Fruit fly (Drosophila melanogaster): ENCODE results near the gene Ho.

Ho gene

DNA sequence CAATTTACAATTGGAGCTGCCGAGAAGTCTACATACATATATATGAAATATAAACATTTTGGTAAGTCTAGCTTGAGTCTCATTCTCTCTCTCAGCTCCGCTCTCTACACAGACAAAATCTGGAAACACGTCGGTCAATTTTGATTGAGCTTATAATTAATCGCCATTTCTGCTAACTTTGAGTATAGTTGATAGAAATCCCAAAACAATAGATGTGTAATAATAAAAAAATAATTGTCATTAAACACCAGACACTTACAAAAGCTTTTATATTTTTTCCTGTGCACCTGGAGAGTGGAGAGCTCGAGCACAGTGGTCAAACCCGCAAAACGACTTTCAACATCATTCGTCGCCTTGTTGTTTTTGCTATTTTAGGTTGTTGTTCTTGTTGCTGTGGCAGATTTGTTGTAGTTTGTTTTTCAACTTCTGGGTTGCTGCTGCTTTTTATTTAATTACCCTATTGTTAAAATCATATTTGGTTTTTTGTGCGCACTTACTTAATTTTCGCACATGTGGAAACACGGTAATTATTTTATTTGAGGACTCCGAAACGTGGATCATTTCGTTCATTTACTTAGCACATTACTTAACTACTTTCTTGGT lies 22.8 kb upstream of the Ho start (continued):
- peak; percentile 99 for TF ChIP-seq CG8119 (GFP tag; IDR thresholded peaks at IDR 0.05)
- peak; percentile 100 for TF ChIP-seq Eip78C (GFP tag)
- peak; percentile 99 for TF ChIP-seq eg (GFP tag; IDR thresholded peaks at IDR 0.05)
- peak; percentile 98 for TF ChIP-seq Hr39 (GFP tag; optimal IDR thresholded peaks at IDR 0.05)
- peak; percentile 98 for TF ChIP-seq CG8319 (GFP tag; optimal IDR thresholded peaks at IDR 0.05)
- peak; percentile 99 for TF ChIP-seq CG3919 (GFP tag; optimal IDR thresholded peaks at IDR 0.05)
- TF ChIP-seq Hr38 (GFP tag; optimal IDR thresholded peaks at IDR 0.05), result peak; percentile 83
- peak; percentile 99 for TF ChIP-seq CG6792 (GFP tag; optimal IDR thresholded peaks at IDR 0.05)
- TF ChIP-seq Eip93F (GFP tag; optimal IDR thresholded peaks at IDR 0.05), result peak; percentile 96
- peak; percentile 99 for TF ChIP-seq fd59A (GFP tag; optimal IDR thresholded peaks at IDR 0.05)
- peak; percentile 98 for TF ChIP-seq dsx (GFP tag; optimal IDR thresholded peaks at IDR 0.05; ENCODE audit: poor library complexity, severe bottlenecking)
- peak; percentile 99 for TF ChIP-seq esn (GFP tag; optimal IDR thresholded peaks at IDR 0.05)
- TF ChIP-seq Lpt (GFP tag; optimal IDR thresholded peaks at IDR 0.05), result peak; percentile 99
- peak; percentile 17 for TF ChIP-seq fkh (GFP tag; optimal IDR thresholded peaks at IDR 0.05)
- peak; percentile 98 for TF ChIP-seq Smox (GFP tag; optimal IDR thresholded peaks at IDR 0.05)
- TF ChIP-seq CG7368 (GFP tag; optimal IDR thresholded peaks at IDR 0.05), result peak; percentile 99
- TF ChIP-seq acj6 (GFP tag; optimal IDR thresholded peaks at IDR 0.05), result peak; percentile 99
- TF ChIP-seq Sox102F (GFP tag; optimal IDR thresholded peaks at IDR 0.05), result peak; percentile 99
- TF ChIP-seq ss (GFP tag; optimal IDR thresholded peaks at IDR 0.05), result peak; percentile 98 to 99
- TF ChIP-seq CG11902 (GFP tag; optimal IDR thresholded peaks at IDR 0.05), result peak; percentile 98
- peak; percentile 98 for TF ChIP-seq CG1621 (tag; optimal IDR thresholded peaks at IDR 0.05)
- peak; percentile 99 for TF ChIP-seq Ets96B (tag; optimal IDR thresholded peaks at IDR 0.05)

DNA sequence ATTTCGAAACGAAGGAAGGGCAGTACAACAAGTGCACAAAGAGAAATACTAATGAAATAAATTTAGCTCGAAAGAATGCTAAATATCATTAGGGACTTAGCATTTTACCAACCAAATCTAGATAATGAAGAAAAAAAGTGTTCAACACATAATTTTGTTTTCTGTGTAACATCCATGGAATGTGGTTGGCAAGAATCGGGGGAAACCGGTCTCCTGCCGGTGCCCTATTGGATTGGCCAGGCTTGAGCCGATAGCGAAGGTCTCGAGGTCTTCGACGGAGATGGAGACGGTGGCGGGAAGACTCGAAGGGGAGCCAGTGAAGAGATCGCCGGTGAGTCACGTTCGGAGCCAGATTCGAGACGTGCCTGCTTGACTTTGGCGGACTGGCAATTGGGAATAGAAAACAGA lies 21.8 kb upstream of the Ho start:
- TF ChIP-seq Eip78C (GFP tag) (peak; percentile 98), lz (GFP tag; optimal IDR thresholded peaks at IDR 0.05) (peak; percentile 84), CG6276 (GFP tag; optimal IDR thresholded peaks at IDR 0.05) (peak; percentile 47), Ets21C (GFP tag; optimal IDR thresholded peaks at IDR 0.05) (peak; percentile 77), fd85E (GFP tag; optimal IDR thresholded peaks at IDR 0.05) (no peak), CG16779 (tag; optimal IDR thresholded peaks at IDR 0.05) (peak; percentile 53), Sox102F (GFP tag; optimal IDR thresholded peaks at IDR 0.05) (peak; percentile 89), CG9139 (GFP tag; optimal IDR thresholded peaks at IDR 0.05) (peak; percentile 76), CG10669 (GFP tag; optimal IDR thresholded peaks at IDR 0.05) (peak; percentile 88), Hr38 (GFP tag; optimal IDR thresholded peaks at IDR 0.05) (no peak), Met (GFP tag; optimal IDR thresholded peaks at IDR 0.05) (peak; percentile 91), svp (GFP tag) (peak; percentile 98), spab (GFP tag; optimal IDR thresholded peaks at IDR 0.05) (peak; percentile 81), topi (GFP tag; optimal IDR thresholded peaks at IDR 0.05) (peak; percentile 89), CG11902 (GFP tag; optimal IDR thresholded peaks at IDR 0.05) (peak; percentile 64), Gug (GFP tag; IDR thresholded peaks at IDR 0.05) (peak; percentile 57), CG11294 (GFP tag; IDR thresholded peaks at IDR 0.05) (0 out of 2 replicates have a peak, but pooled peaks have one; percentile 25), Sox14 (GFP tag; optimal IDR thresholded peaks at IDR 0.05) (peak; percentile 90), CG6854 (GFP tag; optimal IDR thresholded peaks at IDR 0.05) (peak; percentile 69), CG3032 (tag; optimal IDR thresholded peaks at IDR 0.05) (peak; percentile 84), Blimp-1 (GFP tag; optimal IDR thresholded peaks at IDR 0.05) (peak; percentile 48), Sox15 (GFP tag; optimal IDR thresholded peaks at IDR 0.05) (peak; percentile 62), CG8319 (GFP tag; optimal IDR thresholded peaks at IDR 0.05) (peak; percentile 83), acj6 (GFP tag; optimal IDR thresholded peaks at IDR 0.05) (peak; percentile 88), salr (GFP tag; optimal IDR thresholded peaks at IDR 0.05) (peak; percentile 47 to 70), CG11762 (GFP tag; optimal IDR thresholded peaks at IDR 0.05; ENCODE audit: insufficient read depth) (peak; percentile 77), CG6808 (GFP tag; optimal IDR thresholded peaks at IDR 0.05) (peak; percentile 84), OdsH (GFP tag; optimal IDR thresholded peaks at IDR 0.05) (peak; percentile 87), CG7368 (GFP tag; optimal IDR thresholded peaks at IDR 0.05) (peak; percentile 86), vri (GFP tag; optimal IDR thresholded peaks at IDR 0.05) (peak; percentile 90), cyc (GFP tag; optimal IDR thresholded peaks at IDR 0.05) (peak; percentile 88), CG6163 (GFP tag; IDR thresholded peaks at IDR 0.05) (peak; percentile 89), CG34406 (GFP tag; optimal IDR thresholded peaks at IDR 0.05) (peak; percentile 83), Eip93F (GFP tag; optimal IDR thresholded peaks at IDR 0.05) (peak; percentile 10), Hr39 (GFP tag; optimal IDR thresholded peaks at IDR 0.05) (peak; percentile 85)
